Fruit fly (Drosophila melanogaster): Measurements from ENCODE around the gene CG46458.
A peak's percentile ranks its signal among the peaks of the same experiment; 100 is the strongest.

DNA sequence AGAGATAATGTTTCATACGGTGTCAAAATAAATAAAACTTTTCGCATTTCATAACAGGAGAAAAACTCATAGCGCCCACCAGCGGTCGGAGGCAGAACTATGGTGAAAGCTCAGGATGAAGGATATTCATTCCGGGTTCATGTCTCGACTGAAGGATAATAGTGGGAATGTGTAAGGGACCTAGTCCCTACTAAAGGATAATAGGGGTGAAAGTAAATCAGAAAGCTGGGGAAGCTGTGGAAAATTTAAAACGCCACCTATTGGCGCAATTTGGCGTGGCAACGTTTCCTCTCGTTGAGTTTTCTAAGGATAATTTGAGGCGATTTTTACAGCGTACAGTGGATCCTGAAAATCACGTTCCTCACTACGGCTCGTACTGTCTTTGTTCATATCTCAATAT, 15.1 kb upstream of the CG46458 start:
- TF ChIP-seq CTCF (optimal IDR thresholded peaks at IDR 0.05), result peak; percentile 95 to 98
- no peak for TF ChIP-seq CG8478 (optimal IDR thresholded peaks at IDR 0.05)
